ENCODE assay signal across 1 worm cellular context in genomic region chrV:10466607-10467092, ce11.
TF ChIP-seq lines count a peak whose summit lies in the region.

No protein-coding gene starts in this region.

TF ChIP-seq in whole organism, L1 larva, 84 proteins besides CTCF, POLR2A, EP300 and RAD21 (continued from another document):
- TF ChIP-seq lin-14 (GFP tag; optimal IDR thresholded peaks at IDR 0.05; lab: Kevin White, UChicago) = peak; percentile 100
- peak; percentile 98 for TF ChIP-seq nhr-20 (tag; optimal IDR thresholded peaks at IDR 0.05; lab: Kevin White, UChicago)
- no peak for TF ChIP-seq hlh-4 (tag; optimal IDR thresholded peaks at IDR 0.05; lab: Kevin White, UChicago)
- TF ChIP-seq alr-1 (tag; optimal IDR thresholded peaks at IDR 0.05; lab: Kevin White, UChicago; ENCODE audit: borderline replicate concordance) = no peak
- peak; percentile 95 for TF ChIP-seq swsn-7 (tag; optimal IDR thresholded peaks at IDR 0.05; lab: Kevin White, UChicago)
- peak; percentile 9 for TF ChIP-seq ceh-90 (tag; optimal IDR thresholded peaks at IDR 0.05; lab: Kevin White, UChicago)
- TF ChIP-seq vab-15 (tag; optimal IDR thresholded peaks at IDR 0.05; lab: Kevin White, UChicago) = peak; percentile 67
- TF ChIP-seq elt-2 (tag; optimal IDR thresholded peaks at IDR 0.05; lab: Kevin White, UChicago) = peak; percentile 69
- TF ChIP-seq snpc-4 (tag; optimal IDR thresholded peaks at IDR 0.05; lab: Kevin White, UChicago) = peak; percentile 60
- TF ChIP-seq nhr-47 (tag; optimal IDR thresholded peaks at IDR 0.05; lab: Kevin White, UChicago) = peak; percentile 95
- peak; percentile 80 for TF ChIP-seq sox-4 (tag; optimal IDR thresholded peaks at IDR 0.05; lab: Kevin White, UChicago)
- TF ChIP-seq pqm-1 (tag; optimal IDR thresholded peaks at IDR 0.05; lab: Kevin White, UChicago) = peak; percentile 38
- peak; percentile 95 for TF ChIP-seq fkh-10 (GFP tag; optimal IDR thresholded peaks at IDR 0.05; lab: Kevin White, UChicago)
- peak; percentile 95 for TF ChIP-seq tbx-2 (tag; optimal IDR thresholded peaks at IDR 0.05; lab: Kevin White, UChicago)
- TF ChIP-seq C04F5.9 (tag; optimal IDR thresholded peaks at IDR 0.05; lab: Kevin White, UChicago) = peak; percentile 50
- peak; percentile 76 for TF ChIP-seq isw-1 (GFP tag; IDR thresholded peaks at IDR 0.05; lab: Robert Waterston, UW)
- no peak for TF ChIP-seq efl-3 (GFP tag; optimal IDR thresholded peaks at IDR 0.05; lab: Kevin White, UChicago)
- no peak for TF ChIP-seq hlh-17 (GFP tag; optimal IDR thresholded peaks at IDR 0.05; lab: Kevin White, UChicago; ENCODE audit: borderline replicate concordance)
- TF ChIP-seq skn-1 (tag; optimal IDR thresholded peaks at IDR 0.05; lab: Kevin White, UChicago) = peak; percentile 77
- TF ChIP-seq sptf-1 (tag; optimal IDR thresholded peaks at IDR 0.05; lab: Kevin White, UChicago) = no peak
- no peak for TF ChIP-seq Y116A8C.19 (tag; optimal IDR thresholded peaks at IDR 0.05; lab: Kevin White, UChicago; ENCODE audit: borderline replicate concordance)
- TF ChIP-seq C16A3.4 (tag; optimal IDR thresholded peaks at IDR 0.05; lab: Kevin White, UChicago) = peak; percentile 95
- no peak for TF ChIP-seq ceh-63 (GFP tag; optimal IDR thresholded peaks at IDR 0.05; lab: Kevin White, UChicago)
